Worm (Caenorhabditis elegans) whole organism, late embryonic: ENCODE data around the gene srh-245.

ENCODE experiments used
- che-1 ChIP-seq: sonication (generic microtip); optimal IDR thresholded peaks from 2 replicates; lab custom pipeline; 2016; ENCODE audit warnings: mild to moderate bottlenecking, missing genetic modification characterization, missing compliant biosample characterization
- elt-4 ChIP-seq: sonication (generic microtip); optimal IDR thresholded peaks from 2 replicates; lab custom pipeline; 2016; ENCODE audit warnings: missing genetic modification characterization, missing compliant biosample characterization
- pha-4 ChIP-seq: fragments of 150-350 bp; optimal IDR thresholded peaks from 2 replicates; lab custom pipeline; 2018; ENCODE audit warnings: missing biosample characterization, missing genetic modification reagents, missing genetic modification characterization
- unc-42 ChIP-seq: sonication (generic microtip); optimal IDR thresholded peaks from 2 replicates; lab custom pipeline; 2016; ENCODE audit warnings: missing genotype, missing genetic modification characterization, missing compliant biosample characterization

DNA sequence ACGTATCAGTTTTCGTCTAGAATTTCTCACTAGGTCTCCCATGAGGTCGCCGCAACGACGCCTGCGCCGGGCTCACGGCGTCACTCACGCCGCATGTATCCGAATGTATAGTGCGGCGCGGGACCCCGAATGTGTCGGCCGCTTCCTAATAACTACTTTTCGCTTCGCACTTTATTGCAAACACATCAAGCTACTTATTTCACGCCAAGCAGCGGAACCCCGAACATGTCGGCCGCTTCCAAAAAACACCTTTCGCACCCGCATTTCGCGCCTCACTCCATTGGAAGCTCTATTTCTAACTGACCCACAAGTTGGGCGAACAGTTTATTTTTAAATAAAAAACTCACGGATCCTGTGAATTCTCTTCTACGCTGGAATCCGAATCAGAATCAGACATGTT, 20.4 kb upstream of the srh-245 start:
- TF ChIP-seq pha-4 (tag; lab: Kevin White, UChicago) (no peak), elt-4 (tag; lab: Kevin White, UChicago) (no peak), che-1 (tag; lab: Kevin White, UChicago) (no peak), unc-42 (no peak)
